Worm (Caenorhabditis elegans): ENCODE data around the gene del-10.

del-10 gene

DNA sequence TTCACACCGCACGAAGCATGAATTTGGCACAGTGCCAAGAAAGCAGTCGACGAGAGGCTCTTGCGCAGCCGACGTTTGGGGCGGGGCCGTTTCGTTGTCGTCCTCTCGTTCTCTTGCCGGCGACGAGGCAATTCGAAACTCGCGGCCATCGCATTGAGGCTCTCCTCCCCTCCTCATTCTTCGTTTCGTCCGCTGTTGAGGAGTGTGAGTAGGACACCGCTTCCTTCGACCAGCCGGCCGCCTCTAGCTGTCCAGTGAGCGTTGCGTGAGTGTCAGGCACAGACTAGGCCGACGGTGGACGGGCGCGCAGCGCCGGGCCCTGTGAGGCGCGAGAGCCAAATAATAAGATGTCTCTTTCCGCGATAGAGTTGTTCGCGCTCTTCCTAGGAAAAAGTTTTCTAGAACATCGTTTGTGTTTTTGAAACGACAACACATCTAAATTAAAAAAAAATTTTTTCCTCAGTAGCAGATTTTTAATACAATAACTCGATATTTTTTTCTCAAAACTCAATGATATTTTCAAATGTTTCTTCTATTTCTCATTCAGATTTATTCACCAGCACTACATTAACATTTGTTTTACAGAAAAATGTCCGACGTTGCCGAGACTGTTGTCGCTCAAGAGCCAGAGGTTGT lies 10.0 kb upstream of the del-10 start, which contains the start of the genes T28D9.11 and T28D9.1 (continued):
- peak; percentile 9 to 41 for TF ChIP-seq mdl-1 (tag; optimal IDR thresholded peaks at IDR 0.05)
- no peak for TF ChIP-seq alr-1 (tag; optimal IDR thresholded peaks at IDR 0.05)
- TF ChIP-seq ama-1 (optimal IDR thresholded peaks at IDR 0.05) = peak; percentile 23
- no peak for TF ChIP-seq ztf-11 (tag; optimal IDR thresholded peaks at IDR 0.05)
- TF ChIP-seq mbf-1 (tag; optimal IDR thresholded peaks at IDR 0.05) = no peak
- TF ChIP-seq snpc-4 (tag; optimal IDR thresholded peaks at IDR 0.05) = peak; percentile 94
- no peak for TF ChIP-seq blmp-1 (tag; optimal IDR thresholded peaks at IDR 0.05; ENCODE audit: insufficient read depth)
- TF ChIP-seq egl-27 (tag; optimal IDR thresholded peaks at IDR 0.05) = peak; percentile 9
- TF ChIP-seq lin-39 (tag; optimal IDR thresholded peaks at IDR 0.05) = no peak
- TF ChIP-seq nhr-11 (tag; optimal IDR thresholded peaks at IDR 0.05) = no peak
- TF ChIP-seq zag-1 (tag; optimal IDR thresholded peaks at IDR 0.05) = peak; percentile 40
- no peak for TF ChIP-seq ztf-4 (tag; optimal IDR thresholded peaks at IDR 0.05)
- peak; percentile 3 for TF ChIP-seq crh-2 (tag; optimal IDR thresholded peaks at IDR 0.05)
- TF ChIP-seq ztf-1 (GFP tag; conservative IDR thresholded peaks at IDR 0.05) = no peak
- TF ChIP-seq nhr-12 (tag; optimal IDR thresholded peaks at IDR 0.05) = no peak
- no peak for TF ChIP-seq nhr-6 (tag; optimal IDR thresholded peaks at IDR 0.05)
- TF ChIP-seq C34F6.9 (tag; optimal IDR thresholded peaks at IDR 0.05) = peak; percentile 47
- no peak for TF ChIP-seq Y55F3AM.14 (GFP tag; optimal IDR thresholded peaks at IDR 0.05)
- TF ChIP-seq unc-55 (GFP tag; optimal IDR thresholded peaks at IDR 0.05) = peak; percentile 66
- TF ChIP-seq gmeb-1 (tag; optimal IDR thresholded peaks at IDR 0.05) = no peak
- no peak for TF ChIP-seq nhr-25 (tag; optimal IDR thresholded peaks at IDR 0.05)
- TF ChIP-seq lin-13 (GFP tag; optimal IDR thresholded peaks at IDR 0.05) = peak; percentile 19
- TF ChIP-seq peb-1 (tag; optimal IDR thresholded peaks at IDR 0.05) = no peak
- no peak for TF ChIP-seq sem-4 (tag; optimal IDR thresholded peaks at IDR 0.05)
- no peak for TF ChIP-seq sma-3 (GFP tag; optimal IDR thresholded peaks at IDR 0.05)
- no peak for TF ChIP-seq elt-1 (tag; optimal IDR thresholded peaks at IDR 0.05)
- peak in 1 of 2 experiments; percentile 68 for TF ChIP-seq lsy-2 (tag; optimal IDR thresholded peaks at IDR 0.05)
- TF ChIP-seq nhr-23 (tag; optimal IDR thresholded peaks at IDR 0.05) = no peak

- no peak for TF ChIP-seq skn-1 (tag; optimal IDR thresholded peaks at IDR 0.05)
- no peak for TF ChIP-seq F13H6.1 (tag; optimal IDR thresholded peaks at IDR 0.05)
- no peak for TF ChIP-seq ceh-82 (tag; optimal IDR thresholded peaks at IDR 0.05)
- TF ChIP-seq nhr-12 (tag; optimal IDR thresholded peaks at IDR 0.05) = no peak
- no peak for TF ChIP-seq R02D3.7 (tag; optimal IDR thresholded peaks at IDR 0.05)
- TF ChIP-seq egl-27 (tag; optimal IDR thresholded peaks at IDR 0.05) = no peak
- TF ChIP-seq sma-9 (GFP tag; optimal IDR thresholded peaks at IDR 0.05) = no peak
- TF ChIP-seq sma-9 (tag; optimal IDR thresholded peaks at IDR 0.05) = no peak
- no peak for TF ChIP-seq nhr-23 (tag; optimal IDR thresholded peaks at IDR 0.05)
- no peak for TF ChIP-seq mab-5 (tag; optimal IDR thresholded peaks at IDR 0.05)
- no peak for TF ChIP-seq aly-2 (tag; optimal IDR thresholded peaks at IDR 0.05)
- TF ChIP-seq peb-1 (tag; optimal IDR thresholded peaks at IDR 0.05) = no peak
- no peak for TF ChIP-seq ztf-4 (tag; optimal IDR thresholded peaks at IDR 0.05)
- TF ChIP-seq sma-3 (GFP tag; optimal IDR thresholded peaks at IDR 0.05) = no peak
- TF ChIP-seq nhr-129 (tag; optimal IDR thresholded peaks at IDR 0.05) = no peak
- no peak for TF ChIP-seq nhr-10 (tag; optimal IDR thresholded peaks at IDR 0.05)
- TF ChIP-seq zag-1 (tag; optimal IDR thresholded peaks at IDR 0.05) = no peak
- no peak for TF ChIP-seq sem-4 (tag; optimal IDR thresholded peaks at IDR 0.05)
- no peak for TF ChIP-seq mdl-1 (tag; optimal IDR thresholded peaks at IDR 0.05)
Observed at ce11 chrII:6491187-6491586, 9.3 kb upstream of the del-10 start.

DNA sequence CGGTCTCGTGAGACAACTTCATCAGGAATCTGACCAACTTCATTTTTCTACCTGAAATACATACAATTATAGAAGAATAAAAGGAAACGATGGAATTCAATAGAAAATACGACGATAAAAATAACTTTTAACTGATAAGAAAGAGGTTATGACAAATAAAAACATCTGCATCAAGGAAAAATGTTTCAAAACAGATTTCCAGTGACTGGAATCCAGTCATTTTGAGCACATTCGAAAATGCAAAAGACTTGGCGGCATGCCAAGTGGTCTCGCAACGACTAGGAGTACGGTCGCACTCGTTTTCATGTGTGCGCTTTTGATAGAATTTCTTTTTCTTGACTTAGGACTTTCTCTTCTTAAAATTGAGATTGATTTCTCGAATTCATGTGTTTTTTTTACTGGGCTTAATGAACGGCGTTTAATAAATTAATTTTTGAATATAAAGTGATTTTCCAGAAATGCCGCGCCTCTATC lies 7.8 kb upstream of the del-10 start, which contains the start of the genes snr-3 and rsp-5:
Gene snr-3 (minus strand): TSS at position 51 of the 474 bp plus-strand sequence.
Gene rsp-5 (plus strand): TSS at position 455 of the 474 bp plus-strand sequence.
- TF ChIP-seq nhr-10 (tag; optimal IDR thresholded peaks at IDR 0.05) = no peak
- peak; percentile 72 for TF ChIP-seq sma-3 (GFP tag; optimal IDR thresholded peaks at IDR 0.05)
- TF ChIP-seq F13H6.1 (tag; optimal IDR thresholded peaks at IDR 0.05) = peak; percentile 53
- TF ChIP-seq ztf-11 (tag; optimal IDR thresholded peaks at IDR 0.05) = no peak
- peak; percentile 72 for TF ChIP-seq crh-2 (tag; optimal IDR thresholded peaks at IDR 0.05)
- no peak for TF ChIP-seq ceh-16 (tag; optimal IDR thresholded peaks at IDR 0.05)
- no peak for TF ChIP-seq peb-1 (tag; optimal IDR thresholded peaks at IDR 0.05)
- TF ChIP-seq ztf-1 (GFP tag; conservative IDR thresholded peaks at IDR 0.05) = no peak
- TF ChIP-seq dmd-4 (tag; optimal IDR thresholded peaks at IDR 0.05) = no peak
- TF ChIP-seq nhr-12 (tag; optimal IDR thresholded peaks at IDR 0.05) = no peak
- TF ChIP-seq egl-27 (tag; optimal IDR thresholded peaks at IDR 0.05) = no peak
- peak; percentile 10 for TF ChIP-seq blmp-1 (tag; optimal IDR thresholded peaks at IDR 0.05; ENCODE audit: insufficient read depth)
- TF ChIP-seq nhr-77 (tag; optimal IDR thresholded peaks at IDR 0.05) = no peak
- no peak for TF ChIP-seq nhr-237 (tag; optimal IDR thresholded peaks at IDR 0.05)
- peak; percentile 75 for TF ChIP-seq snpc-4 (tag; optimal IDR thresholded peaks at IDR 0.05)
- no peak for TF ChIP-seq aly-2 (tag; optimal IDR thresholded peaks at IDR 0.05)
- TF ChIP-seq unc-62 (GFP tag; optimal IDR thresholded peaks at IDR 0.05) = no peak
- peak; percentile 60 for TF ChIP-seq nhr-25 (tag; optimal IDR thresholded peaks at IDR 0.05)
- no peak for TF ChIP-seq alr-1 (tag; optimal IDR thresholded peaks at IDR 0.05)
- peak; percentile 91 for TF ChIP-seq C34F6.9 (tag; optimal IDR thresholded peaks at IDR 0.05)
- peak in 1 of 2 experiments; percentile 31 for TF ChIP-seq mdl-1 (tag; optimal IDR thresholded peaks at IDR 0.05)
- peak; percentile 82 for TF ChIP-seq nhr-129 (tag; optimal IDR thresholded peaks at IDR 0.05)
- peak; percentile 87 for TF ChIP-seq unc-55 (GFP tag; optimal IDR thresholded peaks at IDR 0.05)
- no peak for TF ChIP-seq ceh-82 (tag; optimal IDR thresholded peaks at IDR 0.05)
- TF ChIP-seq gmeb-1 (tag; optimal IDR thresholded peaks at IDR 0.05) = peak; percentile 79
- no peak for TF ChIP-seq skn-1 (tag; optimal IDR thresholded peaks at IDR 0.05)
- no peak for TF ChIP-seq mbf-1 (tag; optimal IDR thresholded peaks at IDR 0.05)
- TF ChIP-seq unc-39 (tag; optimal IDR thresholded peaks at IDR 0.05) = no peak
- no peak for TF ChIP-seq nhr-11 (tag; optimal IDR thresholded peaks at IDR 0.05)
- TF ChIP-seq R02D3.7 (tag; optimal IDR thresholded peaks at IDR 0.05) = no peak
- TF ChIP-seq ama-1 (optimal IDR thresholded peaks at IDR 0.05) = peak; percentile 40
- TF ChIP-seq lin-11 (tag; optimal IDR thresholded peaks at IDR 0.05) = peak; percentile 50
- TF ChIP-seq elt-3 (tag; optimal IDR thresholded peaks at IDR 0.05) = no peak
